Worm (Caenorhabditis elegans): ENCODE results near the gene Y94H6A.7.

- TF ChIP-seq ets-4 (GFP tag; optimal IDR thresholded peaks at IDR 0.05), result no peak
- peak; percentile 25 for TF ChIP-seq ztf-26 (tag; optimal IDR thresholded peaks at IDR 0.05)
- peak; percentile 38; the same call in 1 of the 2 replicates for TF ChIP-seq dox-1 (GFP tag; IDR thresholded peaks at IDR 0.05)
- peak; percentile 90 for TF ChIP-seq lin-26 (GFP tag; IDR thresholded peaks at IDR 0.05)
Measured at ce11 chrIV:2664901-2665201, 51.5 kb downstream of the Y94H6A.7 start.
